Worm (Caenorhabditis elegans): ENCODE data around the gene Y62F5A.12.
A peak's percentile ranks its signal among the peaks of the same experiment; 100 is the strongest.

Gene Y62F5A.12

DNA sequence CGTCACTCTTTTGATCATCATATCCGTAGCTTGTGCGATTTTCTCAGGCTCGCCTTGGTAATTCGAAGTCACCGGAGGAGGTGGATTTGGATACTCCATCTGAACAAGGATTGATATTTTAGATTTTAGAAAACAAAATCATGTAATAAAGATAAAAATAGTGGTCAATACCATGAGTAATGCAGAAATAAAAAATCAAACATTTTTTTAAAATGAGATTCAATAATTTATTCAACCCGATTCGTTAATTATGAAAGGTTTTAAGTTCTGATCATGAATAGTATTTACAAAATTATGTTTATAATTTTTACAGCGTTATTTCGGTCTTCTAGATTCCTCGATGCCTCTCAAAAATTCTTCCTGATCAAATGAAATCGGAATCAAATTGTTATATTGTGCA lies 563 bp downstream of the Y62F5A.12 start, which contains the start of gene mdt-8:
Gene mdt-8 (minus strand): TSS at position 101 of the 400 bp plus-strand sequence.
- TF ChIP-seq tbx-2 (tag; optimal IDR thresholded peaks at IDR 0.05) (no peak), ceh-88 (GFP tag; IDR thresholded peaks at IDR 0.05) (no peak), fkh-8 (tag; optimal IDR thresholded peaks at IDR 0.05) (no peak), nhr-85 (tag) (no peak)

DNA sequence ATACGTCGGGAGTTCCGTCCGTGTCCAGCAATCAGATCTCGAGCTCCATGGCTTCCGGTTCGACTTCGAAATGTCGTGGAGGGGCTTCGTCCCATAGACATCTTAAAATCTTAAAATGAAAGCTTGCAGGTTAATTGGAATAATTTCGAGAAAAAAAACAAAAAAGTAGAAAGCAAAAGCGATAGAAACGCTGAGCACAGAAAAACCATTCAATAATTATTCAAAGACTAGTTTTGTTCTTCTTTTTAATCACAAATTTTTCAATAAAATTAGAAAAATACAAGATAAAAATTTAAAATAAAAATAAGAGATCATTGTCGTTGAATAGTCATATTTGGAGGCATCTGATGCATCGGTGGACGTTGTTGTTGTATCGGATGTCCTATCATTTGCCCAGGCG lies 7.3 kb downstream of the Y62F5A.12 start, which contains the start of gene age-1:
Gene age-1 (minus strand): TSS at position 101 of the 400 bp plus-strand sequence.
- TF ChIP-seq sox-4 (tag; optimal IDR thresholded peaks at IDR 0.05) (no peak), nhr-84 (tag; optimal IDR thresholded peaks at IDR 0.05) (no peak), lin-35 (GFP tag; optimal IDR thresholded peaks at IDR 0.05) (no peak), nhr-85 (tag) (no peak), skn-1 (tag; optimal IDR thresholded peaks at IDR 0.05) (no peak), nhr-28 (tag; optimal IDR thresholded peaks at IDR 0.05) (no peak), ets-5 (GFP tag; IDR thresholded peaks at IDR 0.05) (no peak), unc-130 (tag; optimal IDR thresholded peaks at IDR 0.05) (no peak), mdl-1 (tag; optimal IDR thresholded peaks at IDR 0.05) (no peak), jun-1 (tag; optimal IDR thresholded peaks at IDR 0.05) (no peak), tbx-2 (tag; optimal IDR thresholded peaks at IDR 0.05) (no peak), ama-1 (optimal IDR thresholded peaks at IDR 0.05) (no peak), Y116A8C.19 (tag; optimal IDR thresholded peaks at IDR 0.05; ENCODE audit: borderline replicate concordance) (no peak), C34B4.2 (tag; optimal IDR thresholded peaks at IDR 0.05) (no peak)

DNA sequence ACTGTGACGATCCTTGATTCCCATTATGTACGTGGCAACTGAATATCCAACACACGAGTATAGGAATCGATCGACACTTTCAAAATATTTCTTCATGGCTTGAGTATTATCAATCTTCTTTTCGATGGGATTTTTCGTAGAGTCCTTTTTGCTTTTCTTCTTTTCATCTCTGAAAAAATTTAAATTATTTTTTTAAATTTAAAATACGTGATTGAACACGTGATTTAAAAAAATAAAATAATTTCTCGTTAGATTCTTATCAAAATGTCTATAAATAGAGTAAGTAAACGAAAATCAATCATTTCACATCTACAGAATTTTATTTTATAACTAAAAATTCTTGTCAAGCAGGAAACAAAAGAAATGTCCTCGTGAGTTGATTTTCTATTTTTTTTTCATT lies 13.0 kb downstream of the Y62F5A.12 start, which contains the start of gene Y62F5A.10:
Gene Y62F5A.10 (plus strand): TSS at position 301 of the 400 bp plus-strand sequence.
- no peak for TF ChIP-seq tlp-1 (tag; optimal IDR thresholded peaks at IDR 0.05)
- no peak for TF ChIP-seq snu-23 (GFP tag; optimal IDR thresholded peaks at IDR 0.05)
- no peak for TF ChIP-seq mdl-1 (tag; optimal IDR thresholded peaks at IDR 0.05)
- no peak for TF ChIP-seq irx-1 (tag; optimal IDR thresholded peaks at IDR 0.05)
- no peak for TF ChIP-seq ceh-90 (tag; optimal IDR thresholded peaks at IDR 0.05)
- TF ChIP-seq mef-2 (tag; optimal IDR thresholded peaks at IDR 0.05), result no peak
- no peak for TF ChIP-seq nhr-11 (tag; optimal IDR thresholded peaks at IDR 0.05)

DNA sequence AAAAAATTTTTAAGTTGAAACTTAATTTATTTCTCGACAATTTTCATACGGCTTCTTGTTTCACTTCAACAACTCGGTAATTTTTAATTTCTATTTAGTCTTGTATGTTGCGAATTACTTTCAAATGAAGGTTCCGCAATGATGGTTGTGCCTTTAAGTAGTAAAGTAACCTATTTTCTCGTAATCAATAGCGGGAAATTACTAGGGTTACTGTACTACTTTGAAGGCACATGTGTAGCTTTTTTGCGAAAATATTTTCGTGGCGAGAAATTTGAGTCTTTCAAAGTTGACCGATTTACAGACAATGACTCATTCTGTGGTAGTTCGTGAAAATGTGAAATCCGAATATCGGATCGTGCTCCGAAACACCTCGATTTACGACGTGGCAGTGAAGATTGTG lies 16.1 kb downstream of the Y62F5A.12 start, which contains the start of gene B0334.10:
Gene B0334.10 (plus strand): TSS at position 301 of the 400 bp plus-strand sequence.
- TF ChIP-seq elt-3 (tag; optimal IDR thresholded peaks at IDR 0.05) (no peak), pag-3 (tag; optimal IDR thresholded peaks at IDR 0.05; ENCODE audit: borderline replicate concordance, insufficient read depth) (no peak)

DNA sequence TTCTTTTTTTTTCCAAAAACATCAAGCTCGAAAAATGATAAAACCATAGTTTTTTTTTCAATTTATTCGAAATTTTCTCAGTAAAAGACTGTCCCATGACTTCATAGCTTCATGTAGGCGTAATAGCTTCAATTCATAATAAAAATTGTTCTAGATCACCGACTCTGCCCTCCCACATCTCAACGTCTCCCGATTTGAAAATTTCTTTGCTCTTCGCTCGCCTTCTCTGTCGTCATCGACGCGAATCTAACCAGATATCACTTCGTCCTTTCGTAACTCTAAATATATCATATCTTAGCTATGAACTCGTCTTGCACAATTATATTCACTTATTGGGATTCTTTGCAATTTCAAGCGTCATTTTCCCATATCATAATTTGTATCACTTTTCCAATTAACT lies 19.5 kb downstream of the Y62F5A.12 start, which contains the start of gene srh-44:
Gene srh-44 (plus strand): TSS at position 301 of the 400 bp plus-strand sequence.
- no peak for TF ChIP-seq skn-1 (tag; optimal IDR thresholded peaks at IDR 0.05)
- TF ChIP-seq nhr-85 (tag), result no peak
- TF ChIP-seq nhr-47 (tag; optimal IDR thresholded peaks at IDR 0.05), result no peak
- no peak for TF ChIP-seq fkh-8 (tag; optimal IDR thresholded peaks at IDR 0.05)
- no peak for TF ChIP-seq nhr-71 (tag; optimal IDR thresholded peaks at IDR 0.05)
- no peak for TF ChIP-seq hlh-17 (GFP tag; optimal IDR thresholded peaks at IDR 0.05; ENCODE audit: borderline replicate concordance)
- TF ChIP-seq nhr-19 (GFP tag; conservative IDR thresholded peaks at IDR 0.05), result no peak
- TF ChIP-seq nhr-20 (tag; optimal IDR thresholded peaks at IDR 0.05), result no peak
- no peak for TF ChIP-seq lsy-2 (tag; optimal IDR thresholded peaks at IDR 0.05)

DNA sequence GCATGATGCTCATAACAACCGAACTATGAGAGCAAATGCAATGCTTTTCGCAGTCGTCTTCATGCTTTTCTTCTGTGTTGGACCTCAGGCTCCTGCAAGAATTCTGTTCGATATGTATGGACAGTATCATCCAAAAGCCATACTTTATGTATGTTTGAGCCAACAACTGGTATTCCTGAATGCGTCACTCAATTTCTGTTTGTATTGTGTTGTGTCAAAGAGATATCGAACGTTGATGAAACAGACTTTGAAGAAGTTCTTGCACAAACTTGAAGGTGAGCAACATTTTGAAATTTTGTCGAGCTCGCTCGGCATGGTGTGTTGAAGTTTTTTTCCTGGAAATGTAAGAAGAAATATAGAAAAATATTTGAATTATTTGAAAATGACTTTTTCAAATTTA lies 21.4 kb downstream of the Y62F5A.12 start:
- TF ChIP-seq efl-1 (optimal IDR thresholded peaks at IDR 0.05) (no peak), efl-1 (GFP tag; optimal IDR thresholded peaks at IDR 0.05 in 1 of 2) (peak in 1 of 2 experiments; percentile 56), elt-3 (tag; optimal IDR thresholded peaks at IDR 0.05) (no peak)

Measured in whole organism, L1 larva.